Fruit fly (Drosophila melanogaster) whole organism, pupa: ENCODE measurements around the gene Eip75B.

Experiments used
- CG10348 ChIP-seq: fragments of 200-800 bp; sonication (Bioruptor generic); IDR thresholded peaks from 2 replicates; pipeline ENCODE4 v1.3.6; 2022; ENCODE audit warnings: missing biosample characterization, missing genetic modification characterization
- CG12605 ChIP-seq: fragments of 200-800 bp; sonication (Bioruptor generic); IDR thresholded peaks from 2 replicates; pipeline ENCODE4 v1.3.6; 2022; ENCODE audit warnings: missing biosample characterization, missing genetic modification characterization
- CG13204 ChIP-seq: fragments of 200-800 bp; sonication (Bioruptor generic); optimal IDR thresholded peaks from 2 replicates; lab custom pipeline; 2018; ENCODE audit warnings: missing biosample characterization, mild to moderate bottlenecking, missing genetic modification characterization, moderate library complexity
- CG14655 ChIP-seq: fragments of 200-800 bp; sonication (Bioruptor generic); optimal IDR thresholded peaks from 3 replicates; lab custom pipeline; 2017; ENCODE audit warnings: mild to moderate bottlenecking, missing biosample characterization, missing genetic modification reagents, missing genetic modification characterization
- CG15710 ChIP-seq: fragments of 200-800 bp; sonication (Bioruptor generic); optimal IDR thresholded peaks from 2 replicates; lab custom pipeline; 2018; ENCODE audit warnings: missing biosample characterization, mild to moderate bottlenecking, missing genetic modification characterization, moderate library complexity
- CG17806 ChIP-seq: fragments of 200-800 bp; sonication (Bioruptor generic); optimal IDR thresholded peaks from 2 replicates; lab custom pipeline; 2018; ENCODE audit warnings: missing biosample characterization, mild to moderate bottlenecking, missing genetic modification characterization, moderate library complexity
- CG32121 ChIP-seq: fragments of 200-800 bp; sonication (Bioruptor generic); IDR thresholded peaks from 2 replicates; pipeline ENCODE4 v1.3.6; 2022; ENCODE audit warnings: missing biosample characterization, missing genetic modification characterization
- CG34367 ChIP-seq: fragments of 200-800 bp; sonication (Bioruptor generic); optimal IDR thresholded peaks from 2 replicates; lab custom pipeline; 2018; ENCODE audit warnings: missing biosample characterization, mild to moderate bottlenecking, missing genetic modification characterization
- CG4496 ChIP-seq: fragments of 200-800 bp; sonication (Bioruptor generic); IDR thresholded peaks from 3 replicates; pipeline ENCODE4 v1.3.6; 2022; ENCODE audit warnings: missing biosample characterization, missing genetic modification characterization
- CG8159 ChIP-seq: fragments of 200-800 bp; sonication (Bioruptor generic); optimal IDR thresholded peaks from 3 replicates; lab custom pipeline; 2018; ENCODE audit warnings: missing biosample characterization, mild to moderate bottlenecking, missing genetic modification characterization, moderate library complexity
- CG8301 ChIP-seq: fragments of 200-800 bp; sonication (Bioruptor generic); optimal IDR thresholded peaks from 2 replicates; lab custom pipeline; 2018; ENCODE audit warnings: missing biosample characterization, mild to moderate bottlenecking, missing genetic modification characterization
- CG9948 ChIP-seq: fragments of 200-800 bp; sonication (Bioruptor generic); optimal IDR thresholded peaks from 2 replicates; lab custom pipeline; 2018; ENCODE audit warnings: missing biosample characterization, mild to moderate bottlenecking, missing genetic modification characterization, moderate library complexity
- D1 ChIP-seq: fragments of 200-800 bp; sonication (Bioruptor generic); optimal IDR thresholded peaks from 2 replicates; lab custom pipeline; 2018; ENCODE audit warnings: missing biosample characterization, mild to moderate bottlenecking, missing genetic modification characterization, moderate library complexity
- EcR ChIP-seq: fragments of 200-800 bp; sonication (Bioruptor generic); optimal IDR thresholded peaks from 3 replicates; lab custom pipeline; 2019; ENCODE audit warnings: missing biosample characterization, missing genetic modification characterization, mild to moderate bottlenecking, moderate library complexity, missing genetic modification reagents
- Ets98B ChIP-seq: fragments of 200-800 bp; sonication (Bioruptor generic); IDR thresholded peaks from 2 replicates; pipeline ENCODE4 v1.3.6; 2022; ENCODE audit warnings: missing biosample characterization, missing genetic modification characterization
- Pif1A ChIP-seq: fragments of 200-800 bp; sonication (Bioruptor generic); optimal IDR thresholded peaks from 3 replicates; lab custom pipeline; 2016; ENCODE audit warnings: missing biosample characterization, missing genetic modification characterization
- Pif1B ChIP-seq: fragments of 200-800 bp; sonication (Bioruptor generic); optimal IDR thresholded peaks from 3 replicates; lab custom pipeline; 2016; ENCODE audit warnings: missing biosample characterization, missing genetic modification characterization
- Snoo ChIP-seq: fragments of 200-800 bp; sonication (Bioruptor generic); optimal IDR thresholded peaks from 3 replicates; lab custom pipeline; 2017; ENCODE audit warnings: missing biosample characterization, mild to moderate bottlenecking, missing genetic modification characterization, inconsistent platforms
- fd96Ca ChIP-seq: fragments of 200-800 bp; sonication (Bioruptor generic); IDR thresholded peaks from 3 replicates; pipeline ENCODE4 v1.3.6; 2022; ENCODE audit warnings: missing biosample characterization, missing genetic modification characterization
- gl ChIP-seq: fragments of 200-800 bp; sonication (Bioruptor generic); optimal IDR thresholded peaks from 2 replicates; lab custom pipeline; 2018; ENCODE audit warnings: missing biosample characterization, mild to moderate bottlenecking, missing genetic modification characterization
- rn ChIP-seq: fragments of 200-800 bp; sonication (Bioruptor generic); IDR thresholded peaks from 2 replicates; pipeline ENCODE4 v1.3.6; 2022; ENCODE audit warnings: missing biosample characterization, missing genetic modification characterization

Eip75B gene

DNA sequence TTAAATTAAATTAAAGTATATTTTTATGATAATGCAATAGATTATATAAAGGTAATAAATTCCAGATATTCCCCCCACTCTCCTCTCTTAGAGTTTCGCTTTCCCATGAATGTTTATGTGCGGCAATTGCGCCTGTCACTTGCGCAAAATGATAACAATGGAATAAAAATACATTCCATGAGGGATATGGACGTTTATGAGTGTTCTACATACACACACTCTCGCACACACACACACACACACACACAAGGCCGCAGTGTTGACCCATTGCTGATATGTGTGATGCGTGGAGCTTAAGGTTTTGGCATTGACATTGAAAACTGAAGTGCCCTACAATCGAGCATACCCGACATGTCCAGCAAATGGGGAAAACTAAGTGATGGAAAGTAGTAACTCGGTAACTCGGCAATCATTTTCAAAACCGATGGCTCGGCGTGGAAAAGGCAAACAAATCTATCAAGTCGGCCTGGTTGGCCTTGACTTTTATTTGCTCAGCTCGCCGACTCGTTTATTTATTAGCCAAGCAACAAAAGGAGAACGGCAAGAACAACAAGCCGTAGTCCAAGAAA is 17.8 kb downstream of the Eip75B start:
- TF ChIP-seq CG8159 (tag; lab: Kevin White, UChicago) (peak; percentile 25), CG9948 (peak; percentile 6), EcR (peak; percentile 74), CG14655 (GFP tag; lab: Kevin White, UChicago) (no peak), CG15710 (peak; percentile 17), CG17806 (tag; lab: Kevin White, UChicago) (peak; percentile 14)
- TF ChIP-seq, all 21 proteins: peak for 5

DNA sequence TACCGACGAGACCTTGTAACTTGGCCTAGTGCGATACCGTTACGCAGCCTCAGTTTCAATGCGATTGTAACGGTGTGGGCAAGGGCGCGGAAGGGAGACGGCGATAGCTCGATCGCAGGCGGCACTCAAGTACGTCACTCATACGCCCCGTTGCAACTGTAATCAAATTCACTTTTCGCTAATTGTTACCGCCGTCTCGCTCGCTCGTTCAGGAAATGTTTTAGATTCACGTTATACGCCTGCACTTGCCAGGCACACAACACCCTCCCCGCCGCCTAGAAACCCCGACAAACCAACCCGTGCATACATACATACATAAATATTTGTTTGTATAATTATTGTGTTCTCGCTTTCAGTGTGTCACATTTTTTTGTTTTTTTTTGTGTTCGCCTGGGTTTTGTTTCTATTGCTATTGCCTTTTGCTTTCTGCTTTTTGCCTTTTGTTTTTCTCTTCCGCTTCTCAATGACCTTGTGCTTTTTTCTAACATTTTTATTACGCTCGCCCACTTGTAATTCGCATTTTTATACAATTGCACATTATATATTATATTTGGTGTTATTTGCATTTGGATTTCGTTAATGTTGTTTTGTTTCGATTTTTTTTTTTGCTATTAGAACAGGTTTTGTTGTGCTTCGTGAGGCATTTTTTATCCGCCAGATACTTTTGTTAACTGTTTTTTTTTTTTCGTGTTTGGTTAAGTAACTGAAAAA is 20.0 kb downstream of the Eip75B start:
- no peak for TF ChIP-seq Snoo (tag; lab: Kevin White, UChicago)
- no peak for TF ChIP-seq Pif1B (GFP tag; lab: Kevin White, UChicago)
- no peak for TF ChIP-seq CG9948
- 0 out of 2 replicates have a peak, but pooled peaks have one; percentile 39 for TF ChIP-seq CG32121 (GFP tag; lab: Robert Waterston, UW)
- no peak for TF ChIP-seq CG13204 (GFP tag; lab: Kevin White, UChicago)
- no peak for TF ChIP-seq fd96Ca (GFP tag; lab: Robert Waterston, UW)

dm6 chr3L:18042433-18042832 is 22.1 kb downstream of the Eip75B start, which contains the start of gene CG42393:
Gene CG42393, plus strand, starts transcription at chr3L:18042733.
- TF ChIP-seq CG32121 (GFP tag; lab: Robert Waterston, UW), result no peak
- TF ChIP-seq CG34367 (tag; lab: Kevin White, UChicago), result no peak
- TF ChIP-seq CG8159 (tag; lab: Kevin White, UChicago), result no peak
- TF ChIP-seq Pif1A (GFP tag; lab: Kevin White, UChicago), result no peak
- TF ChIP-seq EcR, result no peak
- no peak for TF ChIP-seq CG9948
- no peak for TF ChIP-seq CG13204 (GFP tag; lab: Kevin White, UChicago)
- no peak for TF ChIP-seq fd96Ca (GFP tag; lab: Robert Waterston, UW)
- TF ChIP-seq rn (GFP tag; lab: Robert Waterston, UW), result no peak
- TF ChIP-seq gl (tag; lab: Kevin White, UChicago), result no peak
- TF ChIP-seq CG12605 (GFP tag; lab: Robert Waterston, UW), result no peak
- no peak for TF ChIP-seq CG17806 (tag; lab: Kevin White, UChicago)
- no peak for TF ChIP-seq CG10348 (GFP tag; lab: Robert Waterston, UW)
- no peak for TF ChIP-seq D1 (tag; lab: Kevin White, UChicago)
- no peak for TF ChIP-seq CG15710
- TF ChIP-seq Pif1B (GFP tag; lab: Kevin White, UChicago), result no peak
- TF ChIP-seq, all 21 proteins: peak for 0

DNA sequence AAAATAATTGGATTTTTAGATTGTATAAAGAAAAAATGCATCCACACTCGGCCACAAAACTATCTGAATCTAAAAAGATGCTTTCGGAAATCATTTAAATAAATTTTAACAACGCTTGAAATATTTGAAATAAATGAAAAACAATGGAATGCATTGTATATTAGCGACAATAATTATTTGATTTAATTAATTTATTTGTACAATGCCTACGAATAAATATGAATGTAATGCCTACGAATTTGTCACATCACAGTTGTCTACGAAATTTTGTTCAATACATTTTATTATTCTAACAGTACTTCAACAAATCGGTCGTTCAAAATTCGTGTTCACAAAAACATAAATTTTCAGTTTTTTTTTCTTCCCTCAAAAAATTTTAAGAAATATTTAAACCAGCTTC is 24.5 kb downstream of the Eip75B start, which contains the start of gene CG32192:
TSS of gene CG32192 (plus strand) at position 301 of the 400 bp plus-strand sequence.
- TF ChIP-seq Pif1A (GFP tag; lab: Kevin White, UChicago), result no peak
- TF ChIP-seq CG8301 (tag; lab: Kevin White, UChicago), result no peak

dm6 chr3L:18038122-18038762 is 26.3 kb downstream of the Eip75B start:
- TF ChIP-seq CG15710 (peak; percentile 63), gl (tag; lab: Kevin White, UChicago) (peak; percentile 50), CG32121 (GFP tag; lab: Robert Waterston, UW) (no peak), D1 (tag; lab: Kevin White, UChicago) (peak; percentile 34), Ets98B (GFP tag; lab: Robert Waterston, UW) (no peak), CG17806 (tag; lab: Kevin White, UChicago) (peak; percentile 67), Pif1A (GFP tag; lab: Kevin White, UChicago) (no peak), CG9948 (peak; percentile 50), CG13204 (GFP tag; lab: Kevin White, UChicago) (peak; percentile 28), CG34367 (tag; lab: Kevin White, UChicago) (peak; percentile 37), CG8159 (tag; lab: Kevin White, UChicago) (peak; percentile 68), EcR (peak; percentile 74), CG4496 (GFP tag; lab: Robert Waterston, UW) (no peak)
- TF ChIP-seq, all 21 proteins: peak for 9

DNA sequence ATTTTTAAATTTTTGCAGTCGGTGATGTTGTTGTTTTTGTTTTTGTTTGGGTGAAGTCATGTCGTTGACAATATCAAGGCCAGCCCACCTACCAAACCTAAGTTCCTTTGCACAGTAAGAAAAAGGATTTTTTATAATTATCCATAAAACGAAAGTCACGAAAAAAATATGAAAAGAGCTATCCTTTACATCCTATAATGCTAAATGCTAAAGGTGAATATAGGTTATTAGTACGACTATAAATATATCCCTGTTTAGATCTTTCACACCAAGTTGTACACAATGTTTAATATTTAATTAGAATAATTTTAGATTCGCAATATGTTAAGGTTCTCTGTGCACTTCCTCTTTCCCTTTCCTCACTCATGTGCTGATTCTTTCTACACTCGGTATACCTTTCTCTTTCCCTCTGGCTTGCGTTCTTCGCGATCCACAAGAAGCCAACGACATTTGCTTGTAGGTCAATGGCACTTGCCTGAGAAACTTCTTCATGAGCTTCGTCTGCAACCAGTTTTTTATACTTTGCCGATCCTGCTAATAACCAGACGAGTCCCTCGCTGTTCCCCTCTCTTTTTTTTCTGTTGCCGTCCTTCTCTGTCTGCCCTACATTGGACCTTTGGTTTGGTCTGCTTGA is 26.9 kb downstream of the Eip75B start:
- TF ChIP-seq rn (GFP tag; lab: Robert Waterston, UW), result no peak
- peak; percentile 45 for TF ChIP-seq CG13204 (GFP tag; lab: Kevin White, UChicago)
- TF ChIP-seq CG9948, result peak; percentile 94
- TF ChIP-seq CG32121 (GFP tag; lab: Robert Waterston, UW), result no peak
- no peak for TF ChIP-seq CG4496 (GFP tag; lab: Robert Waterston, UW)
- TF ChIP-seq CG17806 (tag; lab: Kevin White, UChicago), result peak; percentile 93
- peak; percentile 93 for TF ChIP-seq CG15710
- TF ChIP-seq CG34367 (tag; lab: Kevin White, UChicago), result peak; percentile 88
- peak; percentile 86 for TF ChIP-seq D1 (tag; lab: Kevin White, UChicago)
- peak; percentile 87 for TF ChIP-seq Snoo (tag; lab: Kevin White, UChicago)
- peak; percentile 67 for TF ChIP-seq gl (tag; lab: Kevin White, UChicago)
- TF ChIP-seq CG12605 (GFP tag; lab: Robert Waterston, UW), result no peak
- peak; percentile 76 for TF ChIP-seq Pif1A (GFP tag; lab: Kevin White, UChicago)
- no peak for TF ChIP-seq Ets98B (GFP tag; lab: Robert Waterston, UW)
- peak; percentile 43 for TF ChIP-seq CG8301 (tag; lab: Kevin White, UChicago)
- TF ChIP-seq EcR, result peak; percentile 99
- TF ChIP-seq fd96Ca (GFP tag; lab: Robert Waterston, UW), result no peak
- peak; percentile 68 for TF ChIP-seq Pif1B (GFP tag; lab: Kevin White, UChicago)
- no peak for TF ChIP-seq CG10348 (GFP tag; lab: Robert Waterston, UW)
- TF ChIP-seq CG8159 (tag; lab: Kevin White, UChicago), result peak; percentile 93
- TF ChIP-seq CG14655 (GFP tag; lab: Kevin White, UChicago), result peak; percentile 69
